Worm (Caenorhabditis elegans): ENCODE results near the gene F08C6.18.

F08C6.18 gene

DNA sequence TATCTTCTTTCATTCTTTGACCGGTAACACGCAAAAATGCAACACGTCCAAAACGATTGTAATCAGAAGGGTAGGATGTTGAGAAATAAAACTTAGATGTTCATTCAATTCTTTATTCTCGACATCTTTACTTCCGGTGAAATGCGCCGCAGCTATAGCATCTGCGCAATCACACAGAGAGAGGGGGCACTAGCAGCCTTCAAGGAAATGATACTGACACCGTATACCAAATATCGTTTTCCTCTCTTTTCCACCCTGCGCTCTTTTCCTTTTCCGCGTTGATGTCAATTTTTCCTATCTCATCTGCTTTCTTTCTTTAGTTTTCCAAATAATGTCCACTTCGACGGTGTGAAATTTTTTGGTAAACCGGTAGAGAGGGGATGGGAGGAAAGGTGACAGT, 17.3 kb upstream of the F08C6.18 start:
- TF ChIP-seq ztf-3 (GFP tag; optimal IDR thresholded peaks at IDR 0.05): no peak
- no peak for TF ChIP-seq hmg-1.2 (GFP tag; IDR thresholded peaks at IDR 0.05)

DNA sequence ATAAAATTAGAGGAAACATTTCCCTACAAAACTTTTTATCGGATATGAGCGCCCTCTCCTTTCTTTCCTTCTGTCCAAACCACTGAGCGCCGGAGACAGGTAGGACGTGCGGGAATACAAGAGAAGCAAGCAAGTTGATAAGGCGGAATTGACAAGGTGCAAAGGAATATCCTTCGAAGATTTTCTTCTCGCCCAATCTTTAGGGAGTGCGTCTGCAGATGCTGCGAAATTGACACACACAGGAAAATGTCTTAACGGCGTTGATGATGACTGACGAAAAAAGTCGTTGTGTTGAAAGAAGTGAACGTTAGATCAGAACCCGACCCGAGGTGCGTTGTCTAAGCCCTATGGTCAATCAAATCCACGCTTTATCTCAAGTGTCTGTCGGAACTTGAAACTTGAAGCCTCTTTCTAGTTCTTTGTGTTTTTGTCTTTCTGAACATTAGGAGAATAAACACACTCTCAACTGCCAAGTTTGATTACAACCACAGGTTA, 14.4 kb upstream of the F08C6.18 start:
- TF ChIP-seq ZK185.1 (tag; optimal IDR thresholded peaks at IDR 0.05; ENCODE audit: poor library complexity, severe bottlenecking) (no peak), ceh-40 (GFP tag; IDR thresholded peaks at IDR 0.05) (no peak), somi-1 (GFP tag; optimal IDR thresholded peaks at IDR 0.05) (no peak)

DNA sequence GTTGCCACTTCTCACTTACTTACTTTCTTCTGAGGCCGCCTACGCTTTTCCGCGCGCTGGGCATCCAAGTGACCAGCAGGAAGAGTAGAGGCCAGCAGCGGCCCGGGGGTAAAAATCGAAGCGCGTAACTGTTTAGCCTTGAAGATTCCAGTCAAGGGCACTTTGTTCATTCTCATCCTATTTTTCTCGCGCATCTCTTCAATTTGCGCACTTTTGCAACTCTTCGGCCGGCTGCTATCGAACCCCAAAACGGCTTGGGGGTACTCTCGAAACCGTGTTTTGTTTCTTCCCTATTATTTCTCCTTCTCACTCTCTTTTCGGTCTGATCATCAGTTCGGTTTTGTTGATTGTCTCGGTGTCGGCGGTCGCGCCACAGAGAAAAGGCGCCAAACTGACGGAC, 13.2 kb upstream of the F08C6.18 start:
- TF ChIP-seq somi-1 (GFP tag; optimal IDR thresholded peaks at IDR 0.05) (no peak), zfh-2 (GFP tag; conservative IDR thresholded peaks at IDR 0.05) (peak; percentile 52; the same call in 1 of the 2 replicates), F49E8.2 (tag; optimal IDR thresholded peaks at IDR 0.05; ENCODE audit: insufficient read depth) (no peak), T26A5.8 (tag; optimal IDR thresholded peaks at IDR 0.05) (no peak), ztf-26 (tag; optimal IDR thresholded peaks at IDR 0.05) (peak; percentile 5), F37B4.10 (GFP tag; IDR thresholded peaks at IDR 0.05) (no peak), dpff-1 (tag; optimal IDR thresholded peaks at IDR 0.05) (no peak), ama-1 (optimal IDR thresholded peaks at IDR 0.05) (no peak), ama-1 (GFP tag; optimal IDR thresholded peaks at IDR 0.05) (no peak), F55B11.4 (tag; optimal IDR thresholded peaks at IDR 0.05; ENCODE audit: borderline replicate concordance, insufficient read depth) (no peak), B0336.3 (GFP tag; IDR thresholded peaks at IDR 0.05) (no peak), xnd-1 (tag; optimal IDR thresholded peaks at IDR 0.05) (no peak), fkh-3 (tag; optimal IDR thresholded peaks at IDR 0.05) (no peak)

DNA sequence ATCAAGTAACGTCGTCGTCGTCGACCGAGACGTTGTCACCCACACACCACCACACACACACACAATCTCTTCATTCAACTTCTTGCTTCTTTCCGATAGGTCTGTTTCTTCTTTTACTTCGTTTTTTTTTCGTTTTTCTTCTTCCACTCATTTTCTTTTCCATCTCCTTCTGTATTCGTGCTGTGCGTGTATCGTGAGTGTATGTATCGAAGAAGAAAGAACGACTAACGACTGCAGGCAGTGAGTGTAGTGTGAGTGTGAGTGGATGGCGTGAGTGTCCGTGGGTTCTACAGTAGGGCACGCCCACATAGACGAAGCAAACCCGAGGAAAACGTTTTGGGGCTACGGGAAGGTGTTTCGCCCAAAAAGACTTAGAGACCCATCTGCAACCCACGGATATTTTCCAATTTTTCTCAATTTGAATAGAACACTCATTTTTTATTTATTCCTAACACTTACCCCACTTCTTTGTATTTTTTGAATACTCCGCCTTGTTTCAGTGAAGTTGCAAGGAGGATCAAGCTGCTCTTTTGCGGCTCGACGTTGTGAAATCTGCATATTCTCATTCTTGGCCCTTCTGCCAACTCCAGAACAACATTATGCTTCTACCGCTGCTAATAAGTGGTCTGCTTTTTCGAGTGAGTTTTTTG, 12.3 kb upstream of the F08C6.18 start, which contains the start of gene adt-2:
TSS of gene adt-2 (plus strand) at position 600 of the 650 bp plus-strand sequence.
- TF ChIP-seq lin-26 (GFP tag; IDR thresholded peaks at IDR 0.05): 0 out of 2 replicates have a peak, but pooled peaks have one; percentile 23
- TF ChIP-seq ceh-91 (GFP tag; IDR thresholded peaks at IDR 0.05): no peak
- TF ChIP-seq F23B12.7 (tag; optimal IDR thresholded peaks at IDR 0.05; ENCODE audit: insufficient read depth): no peak
- no peak for TF ChIP-seq C06A6.2 (GFP tag; conservative IDR thresholded peaks at IDR 0.05)
- TF ChIP-seq aptf-3 (GFP tag; IDR thresholded peaks at IDR 0.05): no peak
- TF ChIP-seq lin-40 (tag; optimal IDR thresholded peaks at IDR 0.05): peak; percentile 11
- TF ChIP-seq ztf-26 (tag; optimal IDR thresholded peaks at IDR 0.05): peak; percentile 24
- TF ChIP-seq attf-6 (GFP tag; IDR thresholded peaks at IDR 0.05): no peak
- no peak for TF ChIP-seq snpc-1.3 (tag; optimal IDR thresholded peaks at IDR 0.05; ENCODE audit: insufficient read depth)
- TF ChIP-seq nhr-80 (tag; optimal IDR thresholded peaks at IDR 0.05): no peak
- no peak for TF ChIP-seq ceh-40 (GFP tag; IDR thresholded peaks at IDR 0.05)

ce11 chrX:7583930-7584329, 10.5 kb upstream of the F08C6.18 start:
- TF ChIP-seq nfyb-1 (GFP tag; IDR thresholded peaks at IDR 0.05) (no peak), dpff-1 (tag; optimal IDR thresholded peaks at IDR 0.05) (no peak), Y95B8A.8 (GFP tag; IDR thresholded peaks at IDR 0.05) (no peak), F57A8.1 (GFP tag; optimal IDR thresholded peaks at IDR 0.05) (no peak), tlf-1 (GFP tag; optimal IDR thresholded peaks at IDR 0.05) (no peak), snpc-1.1 (tag; optimal IDR thresholded peaks at IDR 0.05; ENCODE audit: insufficient read depth) (no peak), ama-1 (optimal IDR thresholded peaks at IDR 0.05) (no peak), ama-1 (GFP tag; optimal IDR thresholded peaks at IDR 0.05) (no peak), Y53G8AR.9 (GFP tag; conservative IDR thresholded peaks at IDR 0.05) (no peak), madf-6 (GFP tag; IDR thresholded peaks at IDR 0.05) (no peak)
